Worm (Caenorhabditis elegans) whole organism, L4/young adult: Measurements from ENCODE around the gene srw-143.
"Not testable (repeated sequence)": the region's sequence is repeated elsewhere in the genome, so short reads cannot be mapped to it uniquely, and the experiment has no call there.

Experiments
- W03F9.2 ChIP-seq: fragments of 150-350 bp; optimal IDR thresholded peaks from 2 replicates; lab custom pipeline; 2014; ENCODE audit warnings: missing biosample characterization, missing genetic modification characterization
- dao-5 ChIP-seq: sonication (generic microtip); optimal IDR thresholded peaks from 2 replicates; lab custom pipeline; 2016; ENCODE audit warnings: missing genotype, missing genetic modification characterization, moderate library complexity, missing compliant biosample characterization
- him-1 ChIP-seq: sonication (generic microtip); optimal IDR thresholded peaks from 2 replicates; lab custom pipeline; 2016; ENCODE audit warnings: missing genotype, missing genetic modification reagents, missing genetic modification characterization, missing compliant biosample characterization

The srw-143 gene

ce11 chrV:2941405-2941804 lies at the start of gene srw-143:
Gene srw-143 (minus strand): TSS chrV:2941505.
- no peak for TF ChIP-seq dao-5
- TF ChIP-seq W03F9.2 (tag; lab: Kevin White, UChicago), result no peak
- TF ChIP-seq him-1 (tag; lab: Kevin White, UChicago), result no peak

- no peak for TF ChIP-seq W03F9.2 (tag; lab: Kevin White, UChicago)
- TF ChIP-seq dao-5, result no peak
- TF ChIP-seq him-1 (tag; lab: Kevin White, UChicago), result no peak
Measured at ce11 chrV:2987407-2987806, 46.1 kb upstream of the srw-143 start, which contains the start of gene srh-85. Gene srh-85 (minus strand): TSS chrV:2987507.

ce11 chrV:2985309-2985708 lies 44.0 kb upstream of the srw-143 start, which contains the start of gene srw-139:
Gene srw-139 (minus strand): TSS chrV:2985409.
- TF ChIP-seq W03F9.2 (tag; lab: Kevin White, UChicago) (no peak), dao-5 (no peak), him-1 (tag; lab: Kevin White, UChicago) (no peak)

ce11 chrV:2983351-2983750 lies 42.0 kb upstream of the srw-143 start, which contains the start of gene srw-117:
Gene srw-117 (minus strand): TSS chrV:2983451.
- TF ChIP-seq W03F9.2 (tag; lab: Kevin White, UChicago) (no peak), him-1 (tag; lab: Kevin White, UChicago) (no peak), dao-5 (no peak)

ce11 chrV:2979978-2980377 lies 38.7 kb upstream of the srw-143 start, which contains the start of gene srw-118:
Gene srw-118 (minus strand): TSS chrV:2980078.
- TF ChIP-seq dao-5 (no peak), W03F9.2 (tag; lab: Kevin White, UChicago) (no peak), him-1 (tag; lab: Kevin White, UChicago) (no peak)

- TF ChIP-seq dao-5 (no peak), W03F9.2 (tag; lab: Kevin White, UChicago) (no peak), him-1 (tag; lab: Kevin White, UChicago) (no peak)
Measured at ce11 chrV:2976287-2976686, 35.0 kb upstream of the srw-143 start, which contains the start of gene srw-124. Gene srw-124 (plus strand): TSS chrV:2976587.

ce11 chrV:2975285-2975684 lies 34.0 kb upstream of the srw-143 start, which contains the start of gene srw-123:
Gene srw-123 (minus strand): TSS chrV:2975385.
- TF ChIP-seq dao-5; him-1 (tag; lab: Kevin White, UChicago); W03F9.2 (tag; lab: Kevin White, UChicago): not testable (repeated sequence)

- TF ChIP-seq W03F9.2 (tag; lab: Kevin White, UChicago) (no peak), dao-5 (no peak), him-1 (tag; lab: Kevin White, UChicago) (no peak)
Measured at ce11 chrV:2971307-2971999, 30.1 kb upstream of the srw-143 start, which contains the start of gene srw-129. Gene srw-129 (plus strand): TSS chrV:2971949.

ce11 chrV:2964786-2965185 lies 23.5 kb upstream of the srw-143 start, which contains the start of gene srh-88:
Gene srh-88 (minus strand): TSS chrV:2964886.
- TF ChIP-seq him-1 (tag; lab: Kevin White, UChicago) (no peak), W03F9.2 (tag; lab: Kevin White, UChicago) (no peak), dao-5 (no peak)

- TF ChIP-seq him-1 (tag; lab: Kevin White, UChicago) (no peak), W03F9.2 (tag; lab: Kevin White, UChicago) (no peak), dao-5 (no peak)
Measured at ce11 chrV:2962960-2963359, 21.7 kb upstream of the srw-143 start, which contains the start of gene srw-138. Gene srw-138 (minus strand): TSS chrV:2963060.

ce11 chrV:2960894-2961293 lies 19.6 kb upstream of the srw-143 start, which contains the start of gene srw-144:
Gene srw-144 (minus strand): TSS chrV:2960994.
- TF ChIP-seq dao-5 (no peak), W03F9.2 (tag; lab: Kevin White, UChicago) (no peak), him-1 (tag; lab: Kevin White, UChicago) (no peak)

ce11 chrV:2958202-2958601 lies 16.9 kb upstream of the srw-143 start, which contains the start of gene srw-142:
Gene srw-142 (minus strand): TSS chrV:2958302.
- TF ChIP-seq him-1 (tag; lab: Kevin White, UChicago) (no peak), W03F9.2 (tag; lab: Kevin White, UChicago) (no peak), dao-5 (no peak)

ce11 chrV:2955342-2955741 lies 14.0 kb upstream of the srw-143 start, which contains the start of gene srh-248:
Gene srh-248 (minus strand): TSS chrV:2955442.
- not testable (repeated sequence) for TF ChIP-seq him-1 (tag; lab: Kevin White, UChicago); dao-5; W03F9.2 (tag; lab: Kevin White, UChicago)

- not testable (repeated sequence) for TF ChIP-seq W03F9.2 (tag; lab: Kevin White, UChicago); him-1 (tag; lab: Kevin White, UChicago); dao-5
Measured at ce11 chrV:2952102-2952501, 10.8 kb upstream of the srw-143 start, which contains the start of gene srw-122. Gene srw-122 (minus strand): TSS chrV:2952202.
